Fruit fly (Drosophila melanogaster) whole organism, embryonic: ENCODE results near the gene Tyler.

Experiments
- Atf6 ChIP-seq: fragments of 200-800 bp; sonication (Bioruptor generic); IDR thresholded peaks from 2 replicates; pipeline ENCODE4 v1.3.6; 2022; ENCODE audit warnings: missing biosample characterization, missing genetic modification characterization
- Bgb ChIP-seq: fragments of 200-800 bp; sonication (Bioruptor generic); IDR thresholded peaks from 2 replicates; pipeline ENCODE4 v1.3.6; 2022; ENCODE audit warnings: missing biosample characterization, missing genetic modification characterization; ENCODE audit not compliant: partially characterized antibody
- CG10543 ChIP-seq: fragments of 200-800 bp; sonication (Bioruptor generic); optimal IDR thresholded peaks from 3 replicates; lab custom pipeline; 2017; ENCODE audit warnings: missing biosample characterization, mild to moderate bottlenecking, missing genetic modification characterization, moderate library complexity
- CG10654 ChIP-seq: fragments of 200-800 bp; sonication (Bioruptor generic); optimal IDR thresholded peaks from 2 replicates; lab custom pipeline; 2016; ENCODE audit warnings: missing biosample characterization, missing genetic modification characterization
- CG12391 ChIP-seq: fragments of 200-800 bp; sonication (Bioruptor generic); optimal IDR thresholded peaks from 3 replicates; lab custom pipeline; 2018; ENCODE audit warnings: missing biosample characterization, mild to moderate bottlenecking, missing genetic modification characterization, moderate library complexity
- CG12942 ChIP-seq: fragments of 200-800 bp; sonication (Bioruptor generic); optimal IDR thresholded peaks from 3 replicates; lab custom pipeline; 2016; ENCODE audit warnings: missing biosample characterization, missing genetic modification characterization
- CG14710 ChIP-seq: fragments of 200-800 bp; sonication (Bioruptor generic); optimal IDR thresholded peaks from 3 replicates; lab custom pipeline; 2019; ENCODE audit warnings: missing biosample characterization, mild to moderate bottlenecking, missing genetic modification characterization, moderate library complexity
- CG15011 ChIP-seq: fragments of 200-800 bp; sonication (Bioruptor generic); optimal IDR thresholded peaks from 3 replicates; lab custom pipeline; 2018; ENCODE audit warnings: missing biosample characterization, mild to moderate bottlenecking, missing genetic modification characterization
- CG15073 ChIP-seq: fragments of 200-800 bp; sonication (Bioruptor generic); optimal IDR thresholded peaks from 2 replicates; lab custom pipeline; 2016; ENCODE audit warnings: missing biosample characterization, missing genetic modification characterization
- CG17612 ChIP-seq: fragments of 200-800 bp; sonication (Bioruptor generic); IDR thresholded peaks from 2 replicates; pipeline ENCODE4 v1.3.6; 2022; ENCODE audit warnings: missing biosample characterization, missing genetic modification characterization
- CG18011 ChIP-seq: fragments of 200-800 bp; sonication (Bioruptor generic); optimal IDR thresholded peaks from 2 replicates; lab custom pipeline; 2017; ENCODE audit warnings: missing biosample characterization, missing genetic modification characterization, mild to moderate bottlenecking, moderate library complexity, missing genotype
- CG18619 ChIP-seq: fragments of 200-800 bp; sonication (Bioruptor generic); optimal IDR thresholded peaks from 3 replicates; lab custom pipeline; 2017; ENCODE audit warnings: missing biosample characterization, mild to moderate bottlenecking, missing genetic modification characterization
- CG2875 ChIP-seq: fragments of 200-800 bp; sonication (Bioruptor generic); optimal IDR thresholded peaks from 2 replicates; lab custom pipeline; 2017; ENCODE audit warnings: missing biosample characterization, mild to moderate bottlenecking, missing genetic modification characterization, missing genetic modification reagents
- CG42726 ChIP-seq: fragments of 200-800 bp; sonication (Bioruptor generic); IDR thresholded peaks from 2 replicates; pipeline ENCODE4 v1.3.6; 2022; ENCODE audit warnings: missing biosample characterization, missing genetic modification characterization; ENCODE audit not compliant: partially characterized antibody
- CG6689 ChIP-seq: fragments of 200-800 bp; sonication (Bioruptor generic); IDR thresholded peaks from 2 replicates; pipeline ENCODE4 v1.3.6; 2022; ENCODE audit warnings: missing biosample characterization, missing genetic modification characterization
- CG7556 ChIP-seq: fragments of 200-800 bp; sonication (Bioruptor generic); optimal IDR thresholded peaks from 2 replicates; lab custom pipeline; 2017; ENCODE audit warnings: missing biosample characterization, mild to moderate bottlenecking, missing genetic modification characterization
- CG8944 ChIP-seq: fragments of 200-800 bp; sonication (Bioruptor generic); optimal IDR thresholded peaks from 3 replicates; lab custom pipeline; 2016; ENCODE audit warnings: missing biosample characterization, missing genetic modification characterization
- CG9215 ChIP-seq: fragments of 200-800 bp; sonication (Bioruptor generic); IDR thresholded peaks from 2 replicates; pipeline ENCODE4 v1.3.6; 2022; ENCODE audit warnings: missing biosample characterization, missing genetic modification characterization
- Dp ChIP-seq: fragments of 200-800 bp; sonication (Bioruptor generic); optimal IDR thresholded peaks from 2 replicates; lab custom pipeline; 2018; ENCODE audit warnings: missing biosample characterization, mild to moderate bottlenecking, missing genetic modification characterization, moderate library complexity
- Ets97D ChIP-seq: fragments of 200-800 bp; sonication (Bioruptor generic); optimal IDR thresholded peaks from 3 replicates; lab custom pipeline; 2016; ENCODE audit warnings: missing biosample characterization, missing genetic modification characterization
- HLH4C ChIP-seq: fragments of 200-800 bp; sonication (Bioruptor generic); IDR thresholded peaks from 3 replicates; pipeline ENCODE4 v1.3.6; 2022; ENCODE audit warnings: missing biosample characterization, missing genetic modification characterization; ENCODE audit not compliant: partially characterized antibody
- Hey ChIP-seq: fragments of 200-800 bp; sonication (Bioruptor generic); optimal IDR thresholded peaks from 3 replicates; lab custom pipeline; 2018; ENCODE audit warnings: missing biosample characterization, mild to moderate bottlenecking, missing genetic modification characterization
- Oaz ChIP-seq: fragments of 200-800 bp; sonication (Bioruptor generic); IDR thresholded peaks from 2 replicates; pipeline ENCODE4 v1.3.6; 2022; ENCODE audit warnings: missing biosample characterization, missing genetic modification characterization
- Rfx ChIP-seq: fragments of 200-800 bp; sonication (Bioruptor generic); IDR thresholded peaks from 2 replicates; pipeline ENCODE4 v1.3.6; 2022; ENCODE audit warnings: missing biosample characterization, missing genetic modification characterization
- Xrp1 ChIP-seq: fragments of 200-800 bp; sonication (Bioruptor generic); IDR thresholded peaks from 2 replicates; pipeline ENCODE4 v1.3.6; 2022; ENCODE audit warnings: missing biosample characterization, missing genetic modification characterization
- ato ChIP-seq: fragments of 200-800 bp; sonication (Bioruptor generic); IDR thresholded peaks from 2 replicates; pipeline ENCODE4 v1.3.6; 2022; ENCODE audit warnings: missing biosample characterization, missing genetic modification characterization; ENCODE audit not compliant: partially characterized antibody
- cwo ChIP-seq: fragments of 200-800 bp; sonication (Bioruptor generic); optimal IDR thresholded peaks from 3 replicates; lab custom pipeline; 2017; ENCODE audit warnings: missing biosample characterization, missing genetic modification characterization, mild to moderate bottlenecking, moderate library complexity, missing genetic modification reagents
- dati ChIP-seq: fragments of 200-800 bp; sonication (Bioruptor generic); IDR thresholded peaks from 2 replicates; pipeline ENCODE4 v1.3.6; 2022; ENCODE audit warnings: missing biosample characterization, missing genetic modification characterization
- dimm ChIP-seq: fragments of 200-800 bp; sonication (Bioruptor generic); IDR thresholded peaks from 2 replicates; pipeline ENCODE4 v1.3.6; 2022; ENCODE audit warnings: missing biosample characterization, missing genetic modification characterization
- dm ChIP-seq: fragments of 200-800 bp; sonication (Bioruptor generic); optimal IDR thresholded peaks from 3 replicates; lab custom pipeline; 2016; ENCODE audit warnings: missing biosample characterization, missing genetic modification characterization
- dmrt99B ChIP-seq: fragments of 200-800 bp; sonication (Bioruptor generic); optimal IDR thresholded peaks from 2 replicates; lab custom pipeline; 2018; ENCODE audit warnings: missing biosample characterization, mild to moderate bottlenecking, missing genetic modification characterization, moderate library complexity
- gsb ChIP-seq: fragments of 200-800 bp; sonication (Bioruptor generic); IDR thresholded peaks from 2 replicates; pipeline ENCODE4 v1.3.6; 2022; ENCODE audit warnings: missing biosample characterization, missing genetic modification characterization
- hbn ChIP-seq: fragments of 200-800 bp; sonication (Bioruptor generic); IDR thresholded peaks from 2 replicates; pipeline ENCODE4 v1.3.6; 2022; ENCODE audit warnings: missing biosample characterization, missing genetic modification characterization; ENCODE audit not compliant: partially characterized antibody
- ind ChIP-seq: fragments of 200-800 bp; sonication (Bioruptor generic); optimal IDR thresholded peaks from 3 replicates; lab custom pipeline; 2016; ENCODE audit warnings: missing biosample characterization, missing genetic modification characterization
- insv ChIP-seq, 2 experiments: fragments of 200-800 bp; sonication (Bioruptor generic); optimal IDR thresholded peaks; 3 replicates each; lab custom pipeline; 2016 to 2018; ENCODE audit warnings: missing biosample characterization in 2 of 2, missing genetic modification characterization in 2 of 2
- kni ChIP-seq: fragments of 200-800 bp; sonication (Bioruptor generic); optimal IDR thresholded peaks from 3 replicates; lab custom pipeline; 2017; ENCODE audit warnings: mild to moderate bottlenecking, missing biosample characterization, missing genetic modification reagents, missing genetic modification characterization
- lola ChIP-seq, 3 experiments: fragments of >200 bp in 2 of 3; fragments of 200-800 bp in 1 of 3; sonication (Bioruptor generic) in 1 of 3; optimal IDR thresholded peaks; 2 replicates each; lab custom pipeline; 2017 to 2019; ENCODE audit warnings: missing biosample characterization in 3 of 3, missing genetic modification characterization in 3 of 3, mild to moderate bottlenecking in 1 of 3, moderate library complexity in 1 of 3
- nerfin-2 ChIP-seq: fragments of 200-800 bp; sonication (Bioruptor generic); IDR thresholded peaks from 2 replicates; pipeline ENCODE4 v1.3.6; 2022; ENCODE audit warnings: missing biosample characterization, missing genetic modification characterization; ENCODE audit not compliant: partially characterized antibody
- p53 ChIP-seq: fragments of 200-800 bp; sonication (Bioruptor generic); optimal IDR thresholded peaks from 2 replicates; lab custom pipeline; 2016; ENCODE audit warnings: missing biosample characterization, missing genetic modification characterization
- pnt ChIP-seq: fragments of 200-800 bp; sonication (Bioruptor generic); optimal IDR thresholded peaks from 3 replicates; lab custom pipeline; 2016; ENCODE audit warnings: missing biosample characterization, missing genetic modification characterization
- repo ChIP-seq: fragments of 200-800 bp; sonication (Bioruptor generic); optimal IDR thresholded peaks from 2 replicates; lab custom pipeline; 2016; ENCODE audit warnings: missing biosample characterization, missing genetic modification characterization
- rib ChIP-seq: fragments of 200-800 bp; sonication (Bioruptor generic); IDR thresholded peaks from 2 replicates; pipeline ENCODE4 v1.3.6; 2022; ENCODE audit warnings: missing biosample characterization, missing genetic modification characterization
- salm ChIP-seq: fragments of 200-800 bp; sonication (Bioruptor generic); optimal IDR thresholded peaks from 2 replicates; lab custom pipeline; 2018; ENCODE audit warnings: missing biosample characterization, mild to moderate bottlenecking, missing genetic modification characterization
- sc ChIP-seq, 3 experiments: fragments of >200 bp in 2 of 3; fragments of 200-800 bp in 1 of 3; sonication (Bioruptor generic) in 1 of 3; optimal IDR thresholded peaks; 2 replicates in 2 of 3; 3 replicates in 1 of 3; lab custom pipeline; 2017; ENCODE audit warnings: mild to moderate bottlenecking in 1 of 3, missing biosample characterization in 1 of 3, missing genetic modification characterization in 1 of 3, missing genetic modification reagents in 1 of 3
- slp2 ChIP-seq: fragments of 200-800 bp; sonication (Bioruptor generic); optimal IDR thresholded peaks from 2 replicates; lab custom pipeline; 2016; ENCODE audit warnings: missing biosample characterization, missing genetic modification characterization
- sr ChIP-seq: fragments of 200-800 bp; sonication (Bioruptor generic); IDR thresholded peaks from 3 replicates; pipeline ENCODE4 v1.3.6; 2022; ENCODE audit warnings: missing biosample characterization, missing genetic modification characterization
- tap ChIP-seq: fragments of 200-800 bp; optimal IDR thresholded peaks from 3 replicates; lab custom pipeline; 2019; ENCODE audit warnings: missing biosample characterization, mild to moderate bottlenecking, missing genetic modification characterization, moderate library complexity
- wdn ChIP-seq: fragments of 200-800 bp; sonication (Bioruptor generic); IDR thresholded peaks from 2 replicates; pipeline ENCODE4 v1.3.6; 2022; ENCODE audit warnings: missing biosample characterization, missing genetic modification characterization

Gene Tyler

dm6 chrX:19651757-19652419, 40.6 kb downstream of the Tyler start, which contains the start of the genes Ranbp21 and Elys (continued):
- peak; percentile 62 for TF ChIP-seq CG9215 (GFP tag; lab: Robert Waterston, UW)
- no peak for TF ChIP-seq kni (GFP tag; lab: Kevin White, UChicago)
- 0 out of 2 replicates have a peak, but pooled peaks have one; percentile 32 for TF ChIP-seq dimm (GFP tag; lab: Robert Waterston, UW)
- peak; percentile 45 for TF ChIP-seq CG12942
- peak; percentile 26 for TF ChIP-seq CG18619 (GFP tag; lab: Kevin White, UChicago)
- no peak for TF ChIP-seq CG42726 (GFP tag; lab: Robert Waterston, UW)
- TF ChIP-seq CG2875 (GFP tag; lab: Kevin White, UChicago), result no peak
- peak; percentile 53 for TF ChIP-seq slp2 (GFP tag; lab: Kevin White, UChicago)
- TF ChIP-seq sr (GFP tag; lab: Robert Waterston, UW), result no peak
- TF ChIP-seq salm (tag; lab: Kevin White, UChicago), result no peak
- peak; percentile 62 for TF ChIP-seq CG10543
- TF ChIP-seq CG10654 (GFP tag; lab: Kevin White, UChicago), result no peak
- TF ChIP-seq Rfx (GFP tag; lab: Robert Waterston, UW), result peak; percentile 66; the same call in 1 of the 2 replicates
- no peak; the same call in none of the 3 replicates for TF ChIP-seq HLH4C (GFP tag; lab: Robert Waterston, UW)
- TF ChIP-seq tap, result no peak
- peak; percentile 35 for TF ChIP-seq p53 (GFP tag; lab: Kevin White, UChicago)
- TF ChIP-seq gsb, result no peak
- no peak for TF ChIP-seq Oaz
- no peak for TF ChIP-seq CG15011 (GFP tag; lab: Kevin White, UChicago)
- TF ChIP-seq hbn (GFP tag; lab: Robert Waterston, UW), result no peak
- peak; percentile 60 for TF ChIP-seq Xrp1 (GFP tag; lab: Robert Waterston, UW)
- 0 out of 2 replicates have a peak, but pooled peaks have one; percentile 14 for TF ChIP-seq wdn
- TF ChIP-seq CG8944, result peak; percentile 62
- no peak for TF ChIP-seq nerfin-2 (GFP tag; lab: Robert Waterston, UW)
- TF ChIP-seq CG14710 (tag; lab: Kevin White, UChicago), result peak; percentile 71
- peak in 1 of 2 experiments; percentile 28 for TF ChIP-seq insv (GFP tag; optimal IDR thresholded peaks at IDR 0.05; lab: Kevin White, UChicago)
- no peak for TF ChIP-seq ato
- peak; percentile 59 for TF ChIP-seq ind (GFP tag; lab: Kevin White, UChicago)
- TF ChIP-seq CG12391 (tag; lab: Kevin White, UChicago), result peak; percentile 50
- no peak for TF ChIP-seq sc (optimal IDR thresholded peaks at IDR 0.05; lab: Kevin White, UChicago)
- TF ChIP-seq sc (GFP tag; optimal IDR thresholded peaks at IDR 0.05; lab: Kevin White, UChicago), result no peak
- TF ChIP-seq Hey (tag; lab: Kevin White, UChicago), result no peak
- no peak for TF ChIP-seq repo (GFP tag; lab: Kevin White, UChicago)
- TF ChIP-seq dm, result peak; percentile 86
- no peak for TF ChIP-seq Atf6 (GFP tag; lab: Robert Waterston, UW)
- no peak for TF ChIP-seq CG15073
- peak; percentile 62 for TF ChIP-seq pnt (GFP tag; lab: Kevin White, UChicago)
- peak; percentile 34 for TF ChIP-seq CG7556
- peak; percentile 31; the same call in 1 of the 2 replicates for TF ChIP-seq Bgb (GFP tag; lab: Robert Waterston, UW)
- peak; percentile 62 for TF ChIP-seq Ets97D (GFP tag; lab: Kevin White, UChicago)
- no peak for TF ChIP-seq CG18011 (GFP tag; lab: Kevin White, UChicago)
- no peak for TF ChIP-seq dmrt99B
- peak in 1 of 3 experiments; percentile 51 for TF ChIP-seq lola (GFP tag; optimal IDR thresholded peaks at IDR 0.05; lab: Kevin White, UChicago)
- TF ChIP-seq dati (GFP tag; lab: Robert Waterston, UW), result no peak
- TF ChIP-seq CG6689 (GFP tag; lab: Robert Waterston, UW), result peak; percentile 67
- TF ChIP-seq cwo, result no peak
- no peak for TF ChIP-seq CG17612 (GFP tag; lab: Robert Waterston, UW)
- peak; percentile 44 for TF ChIP-seq Dp (GFP tag; lab: Kevin White, UChicago)
- peak; percentile 86 for TF ChIP-seq rib (GFP tag; lab: Robert Waterston, UW)
